Worm (Caenorhabditis elegans): ENCODE data around the gene C25G4.3.

ce11 chrIV:12410167-12410566, 35.5 kb downstream of the C25G4.3 start, which contains the start of gene acl-13:
- TF ChIP-seq nhr-237 (tag; optimal IDR thresholded peaks at IDR 0.05) (no peak), ztf-11 (tag; optimal IDR thresholded peaks at IDR 0.05) (no peak), aly-2 (tag; optimal IDR thresholded peaks at IDR 0.05) (no peak), mdl-1 (tag; optimal IDR thresholded peaks at IDR 0.05) (no peak), snpc-4 (tag; optimal IDR thresholded peaks at IDR 0.05) (no peak), nhr-11 (tag; optimal IDR thresholded peaks at IDR 0.05) (no peak), lin-39 (tag; optimal IDR thresholded peaks at IDR 0.05) (no peak), nhr-77 (tag; optimal IDR thresholded peaks at IDR 0.05) (no peak), Y55F3AM.14 (GFP tag; optimal IDR thresholded peaks at IDR 0.05) (no peak), elt-3 (tag; optimal IDR thresholded peaks at IDR 0.05) (no peak), ztf-4 (tag; optimal IDR thresholded peaks at IDR 0.05) (no peak), zag-1 (tag; optimal IDR thresholded peaks at IDR 0.05) (no peak)
